Fruit fly (Drosophila melanogaster) whole organism, embryonic: ENCODE results near the gene CG7296.

Experiments used
- Abd-B ChIP-seq: fragments of 200-800 bp; sonication (Bioruptor generic); optimal IDR thresholded peaks from 2 replicates; lab custom pipeline; 2018; ENCODE audit warnings: missing biosample characterization, mild to moderate bottlenecking, missing genetic modification characterization, moderate library complexity
- Ada2b ChIP-seq: fragments of 200-800 bp; sonication (Bioruptor generic); IDR thresholded peaks from 2 replicates; pipeline ENCODE4 v1.3.6; 2022; ENCODE audit warnings: missing biosample characterization, missing genetic modification characterization
- CG11456 ChIP-seq: fragments of 200-800 bp; sonication (Bioruptor generic); IDR thresholded peaks from 3 replicates; pipeline ENCODE4 v1.3.6; 2022; ENCODE audit warnings: missing biosample characterization, missing genetic modification characterization
- CG13624 ChIP-seq: fragments of 200-800 bp; sonication (Bioruptor generic); optimal IDR thresholded peaks from 2 replicates; lab custom pipeline; 2016; ENCODE audit warnings: missing biosample characterization, missing genetic modification characterization
- CG14441 ChIP-seq: fragments of 200-800 bp; sonication (Bioruptor generic); IDR thresholded peaks from 2 replicates; pipeline ENCODE4 v1.3.6; 2022; ENCODE audit warnings: missing biosample characterization, missing genetic modification characterization
- CG1647 ChIP-seq: fragments of 200-800 bp; sonication (Bioruptor generic); optimal IDR thresholded peaks from 3 replicates; lab custom pipeline; 2016; ENCODE audit warnings: missing biosample characterization, missing genetic modification characterization
- CG18619 ChIP-seq: fragments of 200-800 bp; sonication (Bioruptor generic); optimal IDR thresholded peaks from 3 replicates; lab custom pipeline; 2017; ENCODE audit warnings: missing biosample characterization, mild to moderate bottlenecking, missing genetic modification characterization
- CG31388 ChIP-seq: fragments of 200-800 bp; sonication (Bioruptor generic); optimal IDR thresholded peaks from 2 replicates; lab custom pipeline; 2016; ENCODE audit warnings: missing biosample characterization, missing genetic modification characterization
- CG32532 ChIP-seq: fragments of 200-800 bp; sonication (Bioruptor generic); IDR thresholded peaks from 2 replicates; pipeline ENCODE4 v1.3.6; 2022; ENCODE audit warnings: missing biosample characterization, missing genetic modification characterization
- CG33213 ChIP-seq: fragments of 200-800 bp; sonication (Bioruptor generic); optimal IDR thresholded peaks from 3 replicates; lab custom pipeline; 2016; ENCODE audit warnings: missing biosample characterization, missing genetic modification characterization
- CG34224 ChIP-seq: fragments of 200-800 bp; sonication (Bioruptor generic); IDR thresholded peaks from 3 replicates; pipeline ENCODE4 v1.3.6; 2022; ENCODE audit warnings: missing biosample characterization, missing genetic modification characterization; ENCODE audit not compliant: partially characterized antibody
- CG34376 ChIP-seq: fragments of 200-800 bp; sonication (Bioruptor generic); optimal IDR thresholded peaks from 2 replicates; lab custom pipeline; 2018; ENCODE audit warnings: missing biosample characterization, mild to moderate bottlenecking, missing genetic modification characterization
- CG43689 ChIP-seq: fragments of 200-800 bp; sonication (Bioruptor generic); IDR thresholded peaks from 2 replicates; pipeline ENCODE4 v1.3.6; 2022; ENCODE audit warnings: missing biosample characterization, missing genetic modification characterization
- CG4404 ChIP-seq: fragments of 200-800 bp; sonication (Bioruptor generic); IDR thresholded peaks from 2 replicates; pipeline ENCODE4 v1.3.6; 2022; ENCODE audit warnings: missing biosample characterization, missing genetic modification characterization
- CG4854 ChIP-seq: fragments of 200-800 bp; sonication (Bioruptor generic); optimal IDR thresholded peaks from 2 replicates; lab custom pipeline; 2016; ENCODE audit warnings: missing biosample characterization, missing genetic modification characterization, inconsistent platforms
- CG5953 ChIP-seq: fragments of 200-800 bp; sonication (Bioruptor generic); IDR thresholded peaks from 2 replicates; pipeline ENCODE4 v1.3.6; 2022; ENCODE audit warnings: missing biosample characterization, missing genetic modification characterization
- CG6854 ChIP-seq: fragments of 200-800 bp; sonication (Bioruptor generic); optimal IDR thresholded peaks from 3 replicates; lab custom pipeline; 2017; ENCODE audit warnings: missing biosample characterization, mild to moderate bottlenecking, missing genetic modification characterization
- CG7928 ChIP-seq: fragments of 200-800 bp; sonication (Bioruptor generic); optimal IDR thresholded peaks from 2 replicates; lab custom pipeline; 2017; ENCODE audit warnings: missing biosample characterization, mild to moderate bottlenecking, missing genetic modification characterization
- CHES-1-like ChIP-seq: fragments of 200-800 bp; sonication (Bioruptor generic); optimal IDR thresholded peaks from 2 replicates; lab custom pipeline; 2016; ENCODE audit warnings: missing biosample characterization, missing genetic modification characterization
- Chrac-16 ChIP-seq: fragments of 200-800 bp; sonication (Bioruptor generic); optimal IDR thresholded peaks from 3 replicates; lab custom pipeline; 2016; ENCODE audit warnings: missing biosample characterization, missing genetic modification characterization
- CoRest ChIP-seq: fragments of 200-800 bp; sonication (Bioruptor generic); optimal IDR thresholded peaks from 3 replicates; lab custom pipeline; 2018; ENCODE audit warnings: missing biosample characterization, mild to moderate bottlenecking, missing genetic modification characterization, moderate library complexity
- Dad ChIP-seq: fragments of 200-800 bp; sonication (Bioruptor generic); optimal IDR thresholded peaks from 3 replicates; lab custom pipeline; 2016; ENCODE audit warnings: missing biosample characterization, missing genetic modification characterization
- Deaf1 ChIP-seq: fragments of 200-800 bp; optimal IDR thresholded peaks from 3 replicates; lab custom pipeline; 2019; ENCODE audit warnings: missing biosample characterization, mild to moderate bottlenecking, missing genetic modification characterization, moderate library complexity
- Fer2 ChIP-seq: fragments of 200-800 bp; sonication (Bioruptor generic); optimal IDR thresholded peaks from 2 replicates; lab custom pipeline; 2018; ENCODE audit warnings: missing biosample characterization, mild to moderate bottlenecking, missing genetic modification characterization, moderate library complexity
- H15 ChIP-seq: fragments of 200-800 bp; sonication (Bioruptor generic); IDR thresholded peaks from 3 replicates; pipeline ENCODE4 v1.3.6; 2022; ENCODE audit warnings: missing biosample characterization, missing genetic modification characterization
- Jarid2 ChIP-seq: fragments of 200-800 bp; sonication (Bioruptor generic); optimal IDR thresholded peaks from 3 replicates; lab custom pipeline; 2017; ENCODE audit warnings: mild to moderate bottlenecking, missing biosample characterization, missing genetic modification reagents, missing genetic modification characterization
- Mad ChIP-seq: fragments of 200-800 bp; sonication (Bioruptor generic); optimal IDR thresholded peaks from 2 replicates; lab custom pipeline; 2016; ENCODE audit warnings: missing biosample characterization, missing genetic modification characterization
- Neu2 ChIP-seq: fragments of 200-800 bp; sonication (Bioruptor generic); optimal IDR thresholded peaks from 3 replicates; lab custom pipeline; 2016; ENCODE audit warnings: missing biosample characterization, missing genetic modification characterization, borderline replicate concordance
- Nf-YB ChIP-seq: fragments of 200-800 bp; sonication (Bioruptor generic); optimal IDR thresholded peaks from 3 replicates; lab custom pipeline; 2019; ENCODE audit warnings: missing biosample characterization, mild to moderate bottlenecking, missing genetic modification characterization, moderate library complexity
- Taf1 ChIP-seq: fragments of 200-800 bp; sonication (Bioruptor generic); IDR thresholded peaks from 2 replicates; pipeline ENCODE4 v1.3.6; 2022; ENCODE audit warnings: missing biosample characterization, missing genetic modification characterization
- aop ChIP-seq: fragments of 200-800 bp; sonication (Bioruptor generic); IDR thresholded peaks from 2 replicates; pipeline ENCODE4 v1.3.6; 2022; ENCODE audit warnings: missing biosample characterization, missing genetic modification characterization
- bcd ChIP-seq: fragments of 200-800 bp; sonication (Bioruptor generic); optimal IDR thresholded peaks from 2 replicates; lab custom pipeline; 2017; ENCODE audit warnings: missing biosample characterization, mild to moderate bottlenecking, missing genetic modification characterization
- br ChIP-seq: fragments of >200 bp; optimal IDR thresholded peaks from 2 replicates; lab custom pipeline; 2017
- btn ChIP-seq: fragments of 200-800 bp; sonication (Bioruptor generic); optimal IDR thresholded peaks from 2 replicates; lab custom pipeline; 2016; ENCODE audit warnings: missing biosample characterization, missing genetic modification characterization
- cad ChIP-seq: fragments of >200 bp; optimal IDR thresholded peaks from 2 replicates; lab custom pipeline; 2017; ENCODE audit warnings: missing biosample characterization, missing genetic modification characterization
- dati ChIP-seq: fragments of 200-800 bp; sonication (Bioruptor generic); IDR thresholded peaks from 2 replicates; pipeline ENCODE4 v1.3.6; 2022; ENCODE audit warnings: missing biosample characterization, missing genetic modification characterization
- disco-r ChIP-seq: fragments of 200-800 bp; sonication (Bioruptor generic); optimal IDR thresholded peaks from 2 replicates; lab custom pipeline; 2016; ENCODE audit warnings: missing biosample characterization, missing genetic modification characterization
- eyg ChIP-seq: fragments of 200-800 bp; sonication (Bioruptor generic); optimal IDR thresholded peaks from 3 replicates; lab custom pipeline; 2016; ENCODE audit warnings: missing biosample characterization, missing genetic modification characterization
- fu2 ChIP-seq: fragments of 200-800 bp; sonication (Bioruptor generic); optimal IDR thresholded peaks from 2 replicates; lab custom pipeline; 2016; ENCODE audit warnings: missing biosample characterization, missing genetic modification characterization
- jumu ChIP-seq: fragments of 200-800 bp; sonication (Bioruptor generic); optimal IDR thresholded peaks from 3 replicates; lab custom pipeline; 2016; ENCODE audit warnings: missing biosample characterization, missing genetic modification characterization
- mam ChIP-seq: fragments of 200-800 bp; sonication (Bioruptor generic); optimal IDR thresholded peaks from 3 replicates; lab custom pipeline; 2016; ENCODE audit warnings: missing biosample characterization, missing genetic modification characterization
- oc ChIP-seq: fragments of 200-800 bp; sonication (Bioruptor generic); optimal IDR thresholded peaks from 2 replicates; lab custom pipeline; 2018; ENCODE audit warnings: missing biosample characterization, mild to moderate bottlenecking, missing genetic modification characterization, moderate library complexity
- onecut ChIP-seq: fragments of 200-800 bp; sonication (Bioruptor generic); IDR thresholded peaks from 2 replicates; pipeline ENCODE4 v1.3.6; 2022; ENCODE audit warnings: missing biosample characterization, missing genetic modification characterization
- pfk ChIP-seq: fragments of 200-800 bp; sonication (Bioruptor generic); optimal IDR thresholded peaks from 2 replicates; lab custom pipeline; 2018; ENCODE audit warnings: missing biosample characterization, mild to moderate bottlenecking, missing genetic modification characterization, moderate library complexity
- sens-2 ChIP-seq: fragments of 200-800 bp; sonication (Bioruptor generic); IDR thresholded peaks from 2 replicates; pipeline ENCODE4 v1.3.6; 2022; ENCODE audit warnings: missing biosample characterization, missing genetic modification characterization
- so ChIP-seq: fragments of 200-800 bp; sonication (Bioruptor generic); IDR thresholded peaks from 3 replicates; pipeline ENCODE4 v1.3.6; 2022; ENCODE audit warnings: missing biosample characterization, missing genetic modification characterization
- tio ChIP-seq: fragments of 200-800 bp; sonication (Bioruptor generic); optimal IDR thresholded peaks from 2 replicates; lab custom pipeline; 2017; ENCODE audit warnings: missing biosample characterization, missing genetic modification characterization, inconsistent platforms
- twi ChIP-seq: fragments of 200-800 bp; optimal IDR thresholded peaks from 2 replicates; lab custom pipeline; 2019; ENCODE audit warnings: missing biosample characterization, mild to moderate bottlenecking, missing genetic modification characterization, moderate library complexity
- vnd ChIP-seq: fragments of 200-800 bp; sonication (Bioruptor generic); IDR thresholded peaks from 3 replicates; pipeline ENCODE4 v1.3.6; 2022; ENCODE audit warnings: missing biosample characterization, missing genetic modification characterization; ENCODE audit not compliant: partially characterized antibody
- wor ChIP-seq: fragments of 200-800 bp; sonication (Bioruptor generic); IDR thresholded peaks from 2 replicates; pipeline ENCODE4 v1.3.6; 2022; ENCODE audit warnings: missing biosample characterization, missing genetic modification characterization
- zfh1 ChIP-seq: fragments of 200-800 bp; sonication (Bioruptor generic); IDR thresholded peaks from 3 replicates; pipeline ENCODE4 v1.3.6; 2022; ENCODE audit warnings: missing biosample characterization, missing genetic modification characterization

CG7296 gene

DNA sequence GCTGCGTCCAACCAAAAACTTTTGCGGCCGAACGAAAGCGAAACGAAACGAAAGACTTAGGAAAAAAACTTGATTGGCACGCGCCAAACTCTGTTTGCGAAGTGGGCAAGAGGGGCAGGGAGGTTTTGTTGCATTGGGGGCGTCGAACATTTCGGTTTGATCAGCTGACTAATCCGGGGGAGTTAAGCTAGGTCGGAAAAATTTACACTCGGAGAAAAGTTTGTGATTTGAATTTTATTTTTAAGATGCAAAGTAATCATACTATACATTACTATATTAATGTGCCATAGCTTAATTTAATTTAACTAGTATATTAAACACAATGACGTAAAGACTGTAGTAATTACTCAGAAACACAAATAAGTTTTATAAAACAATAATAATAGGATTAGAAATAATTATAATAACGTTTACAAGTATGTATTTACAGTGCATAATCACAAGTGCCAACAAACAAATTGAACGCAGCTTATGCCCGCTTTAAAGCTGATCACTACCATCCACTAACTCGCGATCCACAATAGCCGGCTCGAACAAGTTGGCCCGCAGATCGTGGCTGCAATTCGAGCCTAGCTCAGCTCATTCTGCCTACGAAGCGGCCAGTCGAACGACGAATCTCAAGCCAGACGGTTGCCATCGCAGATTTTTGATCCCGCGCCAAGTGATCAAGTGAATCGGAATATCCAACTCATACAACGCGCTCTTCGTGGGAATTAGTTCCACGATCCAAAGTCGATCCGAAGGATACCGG lies 25.2 kb downstream of the CG7296 start, which contains the start of gene CG31871 (continued):
- TF ChIP-seq btn, result no peak
- TF ChIP-seq CG11456 (GFP tag; lab: Robert Waterston, UW), result no peak
- no peak for TF ChIP-seq CG34376 (GFP tag; lab: Kevin White, UChicago)
- TF ChIP-seq dati, result no peak
- no peak for TF ChIP-seq mam (GFP tag; lab: Kevin White, UChicago)
- no peak; the same call in 1 of the 2 replicates for TF ChIP-seq CG5953 (GFP tag; lab: Robert Waterston, UW)
- 0 out of 2 replicates have a peak, but pooled peaks have one; percentile 15 for TF ChIP-seq CG43689 (GFP tag; lab: Robert Waterston, UW)
- no peak for TF ChIP-seq sens-2 (GFP tag; lab: Robert Waterston, UW)
- TF ChIP-seq jumu (GFP tag; lab: Kevin White, UChicago), result no peak
- TF ChIP-seq zfh1 (GFP tag; lab: Robert Waterston, UW), result peak; percentile 67
- peak; percentile 64 for TF ChIP-seq CG18619
- TF ChIP-seq CG7928 (GFP tag; lab: Kevin White, UChicago), result no peak
- TF ChIP-seq disco-r (GFP tag; lab: Kevin White, UChicago), result no peak
- no peak for TF ChIP-seq Dad (GFP tag; lab: Kevin White, UChicago)
- TF ChIP-seq CG32532 (GFP tag; lab: Robert Waterston, UW), result peak; percentile 69
- TF ChIP-seq br (lab: Kevin White, UChicago), result no peak
- TF ChIP-seq bcd (GFP tag; lab: Kevin White, UChicago), result peak; percentile 81
- no peak for TF ChIP-seq CG4404 (GFP tag; lab: Robert Waterston, UW)
- TF ChIP-seq CG13624, result no peak
- no peak for TF ChIP-seq Taf1 (GFP tag; lab: Robert Waterston, UW)
- TF ChIP-seq eyg (GFP tag; lab: Kevin White, UChicago), result no peak
- no peak for TF ChIP-seq CG33213 (GFP tag; lab: Kevin White, UChicago)
- peak; percentile 29; the same call in 1 of the 2 replicates for TF ChIP-seq onecut
- TF ChIP-seq wor (GFP tag; lab: Robert Waterston, UW), result peak; percentile 68
- peak; percentile 36 for TF ChIP-seq Chrac-16
- TF ChIP-seq Deaf1, result peak; percentile 60
- no peak for TF ChIP-seq CG31388
- no peak for TF ChIP-seq Neu2 (GFP tag; lab: Kevin White, UChicago)
- TF ChIP-seq pfk (GFP tag; lab: Kevin White, UChicago), result no peak
- TF ChIP-seq tio (GFP tag; lab: Kevin White, UChicago), result peak; percentile 39
- TF ChIP-seq Abd-B (GFP tag; lab: Kevin White, UChicago), result peak; percentile 70
- TF ChIP-seq H15 (GFP tag; lab: Robert Waterston, UW), result 0 out of 3 replicates have a peak, but pooled peaks have one; percentile 44
- no peak for TF ChIP-seq CG1647
- peak; percentile 71 for TF ChIP-seq CG14441 (GFP tag; lab: Robert Waterston, UW)
- no peak for TF ChIP-seq CG4854
- peak; percentile 52 for TF ChIP-seq Jarid2 (GFP tag; lab: Kevin White, UChicago)
- no peak for TF ChIP-seq fu2 (GFP tag; lab: Kevin White, UChicago)
- no peak for TF ChIP-seq Mad (GFP tag; lab: Kevin White, UChicago)
- TF ChIP-seq Ada2b (GFP tag; lab: Robert Waterston, UW), result peak; percentile 42
- TF ChIP-seq aop (GFP tag; lab: Robert Waterston, UW), result no peak
- TF ChIP-seq twi (tag; lab: Kevin White, UChicago), result no peak
- no peak for TF ChIP-seq cad (GFP tag; lab: Kevin White, UChicago)
- 0 out of 3 replicates have a peak, but pooled peaks have one; percentile 35 for TF ChIP-seq so
- TF ChIP-seq CG6854, result peak; percentile 25
- peak; percentile 88 for TF ChIP-seq CoRest (tag; lab: Kevin White, UChicago)
- TF ChIP-seq Fer2 (tag; lab: Kevin White, UChicago), result peak; percentile 23
- TF ChIP-seq CG34224 (GFP tag; lab: Robert Waterston, UW), result no peak
- TF ChIP-seq CHES-1-like (GFP tag; lab: Kevin White, UChicago), result no peak
- no peak for TF ChIP-seq vnd (GFP tag; lab: Robert Waterston, UW)
- TF ChIP-seq Nf-YB (GFP tag; lab: Kevin White, UChicago), result peak; percentile 64
- TF ChIP-seq oc (tag; lab: Kevin White, UChicago), result peak; percentile 83
